Fruit fly (Drosophila melanogaster) whole organism, embryonic: Measurements from ENCODE around the gene CG10560.

Experiments
- Atf3 ChIP-seq: fragments of 200-800 bp; sonication (Bioruptor generic); optimal IDR thresholded peaks from 3 replicates; lab custom pipeline; 2016; ENCODE audit warnings: missing biosample characterization, missing genetic modification characterization
- Bdp1 ChIP-seq: fragments of 200-800 bp; sonication (Bioruptor generic); optimal IDR thresholded peaks from 3 replicates; lab custom pipeline; 2016; ENCODE audit warnings: missing biosample characterization, missing genetic modification characterization
- CG12769 ChIP-seq: fragments of 200-800 bp; sonication (Bioruptor generic); optimal IDR thresholded peaks from 2 replicates; lab custom pipeline; 2019; ENCODE audit warnings: missing biosample characterization, mild to moderate bottlenecking, missing genetic modification characterization, moderate library complexity
- CG17829 ChIP-seq: fragments of 200-800 bp; optimal IDR thresholded peaks from 2 replicates; lab custom pipeline; 2019; ENCODE audit warnings: missing biosample characterization, mild to moderate bottlenecking, missing genetic modification characterization, moderate library complexity
- CG30020 ChIP-seq: fragments of 200-800 bp; optimal IDR thresholded peaks from 2 replicates; lab custom pipeline; 2019; ENCODE audit warnings: missing biosample characterization, mild to moderate bottlenecking, missing genetic modification characterization, moderate library complexity
- CG30431 ChIP-seq: fragments of 200-800 bp; sonication (Bioruptor generic); optimal IDR thresholded peaks from 2 replicates; lab custom pipeline; 2017; ENCODE audit warnings: missing biosample characterization, missing genetic modification characterization
- CG31388 ChIP-seq: fragments of 200-800 bp; sonication (Bioruptor generic); optimal IDR thresholded peaks from 2 replicates; lab custom pipeline; 2016; ENCODE audit warnings: missing biosample characterization, missing genetic modification characterization
- CG33557 ChIP-seq: fragments of 200-800 bp; sonication (Bioruptor generic); optimal IDR thresholded peaks from 2 replicates; lab custom pipeline; 2019; ENCODE audit warnings: missing biosample characterization, mild to moderate bottlenecking, missing genetic modification characterization, moderate library complexity
- CG3407 ChIP-seq: fragments of 200-800 bp; sonication (Bioruptor generic); optimal IDR thresholded peaks from 2 replicates; lab custom pipeline; 2018; ENCODE audit warnings: missing biosample characterization, mild to moderate bottlenecking, missing genetic modification characterization
- CG4854 ChIP-seq: fragments of 200-800 bp; sonication (Bioruptor generic); optimal IDR thresholded peaks from 2 replicates; lab custom pipeline; 2016; ENCODE audit warnings: missing biosample characterization, missing genetic modification characterization, inconsistent platforms
- CG6254 ChIP-seq: fragments of 200-800 bp; sonication (Bioruptor generic); optimal IDR thresholded peaks from 3 replicates; lab custom pipeline; 2017; ENCODE audit warnings: mild to moderate bottlenecking, missing biosample characterization, missing genetic modification reagents, missing genetic modification characterization
- CG6654 ChIP-seq: fragments of 200-800 bp; sonication (Bioruptor generic); optimal IDR thresholded peaks from 2 replicates; lab custom pipeline; 2017; ENCODE audit warnings: missing biosample characterization, mild to moderate bottlenecking, missing genetic modification characterization
- CG6813 ChIP-seq: fragments of 200-800 bp; sonication (Bioruptor generic); optimal IDR thresholded peaks from 2 replicates; lab custom pipeline; 2017; ENCODE audit warnings: missing biosample characterization, missing genetic modification characterization, mild to moderate bottlenecking, moderate library complexity, missing genetic modification reagents
- CG7839 ChIP-seq: fragments of 200-800 bp; sonication (Bioruptor generic); optimal IDR thresholded peaks from 3 replicates; lab custom pipeline; 2018; ENCODE audit warnings: missing biosample characterization, mild to moderate bottlenecking, missing genetic modification characterization, moderate library complexity
- CG8281 ChIP-seq: fragments of 200-800 bp; sonication (Bioruptor generic); optimal IDR thresholded peaks from 2 replicates; lab custom pipeline; 2018; ENCODE audit warnings: missing biosample characterization, mild to moderate bottlenecking, missing genetic modification characterization, moderate library complexity
- CG9215 ChIP-seq: fragments of 200-800 bp; sonication (Bioruptor generic); IDR thresholded peaks from 2 replicates; pipeline ENCODE4 v1.3.6; 2022; ENCODE audit warnings: missing biosample characterization, missing genetic modification characterization
- CTCF ChIP-seq: fragments of 200-800 bp; sonication (Bioruptor generic); optimal IDR thresholded peaks from 2 replicates; lab custom pipeline; 2017; ENCODE audit warnings: missing biosample characterization, mild to moderate bottlenecking, missing genetic modification characterization, moderate library complexity
- CrebB ChIP-seq: fragments of 200-800 bp; sonication (Bioruptor generic); optimal IDR thresholded peaks from 3 replicates; lab custom pipeline; 2018; ENCODE audit warnings: missing biosample characterization, mild to moderate bottlenecking, missing genetic modification characterization
- Dip2 ChIP-seq: fragments of 200-800 bp; sonication (Bioruptor generic); IDR thresholded peaks from 2 replicates; pipeline ENCODE4 v1.3.6; 2022; ENCODE audit warnings: missing biosample characterization, missing genetic modification characterization
- Doc2 ChIP-seq: fragments of 200-800 bp; sonication (Bioruptor generic); IDR thresholded peaks from 2 replicates; pipeline ENCODE4 v1.3.6; 2022; ENCODE audit warnings: missing biosample characterization, missing genetic modification characterization
- Doc3 ChIP-seq: fragments of 200-800 bp; sonication (Bioruptor generic); IDR thresholded peaks from 3 replicates; pipeline ENCODE4 v1.3.6; 2022; ENCODE audit warnings: missing biosample characterization, missing genetic modification characterization; ENCODE audit not compliant: partially characterized antibody
- Dp ChIP-seq: fragments of 200-800 bp; sonication (Bioruptor generic); optimal IDR thresholded peaks from 2 replicates; lab custom pipeline; 2018; ENCODE audit warnings: missing biosample characterization, mild to moderate bottlenecking, missing genetic modification characterization, moderate library complexity
- Fer1 ChIP-seq: fragments of 200-800 bp; sonication (Bioruptor generic); optimal IDR thresholded peaks from 2 replicates; lab custom pipeline; 2017; ENCODE audit warnings: missing biosample characterization, mild to moderate bottlenecking, missing genetic modification characterization
- Fer3 ChIP-seq: fragments of 200-800 bp; sonication (Bioruptor generic); optimal IDR thresholded peaks from 2 replicates; lab custom pipeline; 2018; ENCODE audit warnings: missing biosample characterization, mild to moderate bottlenecking, missing genetic modification characterization, moderate library complexity
- H2.0 ChIP-seq: fragments of 200-800 bp; sonication (Bioruptor generic); IDR thresholded peaks from 2 replicates; pipeline ENCODE4 v1.3.6; 2022; ENCODE audit warnings: missing biosample characterization, missing genetic modification characterization
- Med ChIP-seq: fragments of 200-800 bp; sonication (Bioruptor generic); peaks from one replicate; lab custom pipeline; 2016; ENCODE audit warnings: missing biosample characterization, missing genetic modification characterization, mild to moderate bottlenecking, inconsistent platforms, moderate library complexity
- Pdp1 ChIP-seq, 2 experiments: fragments of 200-800 bp; sonication (Bioruptor generic); optimal IDR thresholded peaks; 3 replicates each; lab custom pipeline; 2016; ENCODE audit warnings: missing biosample characterization in 2 of 2, missing genetic modification characterization in 2 of 2, mild to moderate bottlenecking in 1 of 2, moderate library complexity in 1 of 2
- Stat92E ChIP-seq, 3 experiments: fragments of >200 bp in 2 of 3; fragments of 200-800 bp in 1 of 3; sonication (Bioruptor generic) in 1 of 3; optimal IDR thresholded peaks; 2 replicates each; lab custom pipeline; 2017 to 2019; ENCODE audit warnings: missing biosample characterization in 3 of 3, missing genetic modification characterization in 3 of 3, mild to moderate bottlenecking in 1 of 3, moderate library complexity in 1 of 3
- YL-1 ChIP-seq: fragments of 200-800 bp; sonication (Bioruptor generic); optimal IDR thresholded peaks from 3 replicates; lab custom pipeline; 2017; ENCODE audit warnings: missing biosample characterization, mild to moderate bottlenecking, missing genetic modification characterization
- az2 ChIP-seq: fragments of 200-800 bp; sonication (Bioruptor generic); optimal IDR thresholded peaks from 3 replicates; lab custom pipeline; 2016; ENCODE audit warnings: missing biosample characterization, missing genetic modification characterization
- bcd ChIP-seq: fragments of 200-800 bp; sonication (Bioruptor generic); optimal IDR thresholded peaks from 2 replicates; lab custom pipeline; 2017; ENCODE audit warnings: missing biosample characterization, mild to moderate bottlenecking, missing genetic modification characterization
- cad ChIP-seq: fragments of >200 bp; optimal IDR thresholded peaks from 2 replicates; lab custom pipeline; 2017; ENCODE audit warnings: missing biosample characterization, missing genetic modification characterization
- da ChIP-seq: fragments of 200-800 bp; sonication (Bioruptor generic); optimal IDR thresholded peaks from 2 replicates; lab custom pipeline; 2016; ENCODE audit warnings: missing biosample characterization, missing genetic modification characterization
- dm ChIP-seq: fragments of 200-800 bp; sonication (Bioruptor generic); optimal IDR thresholded peaks from 3 replicates; lab custom pipeline; 2016; ENCODE audit warnings: missing biosample characterization, missing genetic modification characterization
- dpn ChIP-seq, 2 experiments: fragments of 200-800 bp; sonication (Bioruptor generic); optimal IDR thresholded peaks; 3 replicates each; lab custom pipeline; 2016; ENCODE audit warnings: missing biosample characterization in 2 of 2, missing genetic modification characterization in 2 of 2
- h ChIP-seq: fragments of >200 bp; optimal IDR thresholded peaks from 2 replicates; lab custom pipeline; 2017
- ham ChIP-seq: fragments of 200-800 bp; sonication (Bioruptor generic); IDR thresholded peaks from 2 replicates; pipeline ENCODE4 v1.3.6; 2022; ENCODE audit warnings: missing biosample characterization, missing genetic modification characterization
- insv ChIP-seq, 2 experiments: fragments of 200-800 bp; sonication (Bioruptor generic); optimal IDR thresholded peaks; 3 replicates each; lab custom pipeline; 2016 to 2018; ENCODE audit warnings: missing biosample characterization in 2 of 2, missing genetic modification characterization in 2 of 2
- lov ChIP-seq, 2 experiments: fragments of 200-800 bp in 1 of 2; fragments of >200 bp in 1 of 2; sonication (Bioruptor generic) in 1 of 2; IDR thresholded peaks in 1 of 2; optimal IDR thresholded peaks in 1 of 2; 2 replicates in 1 of 2; 3 replicates in 1 of 2; pipeline versions ENCODE4 v1.3.6 to Lab custom; 2017 to 2022; ENCODE audit warnings: missing biosample characterization in 1 of 2, missing genetic modification characterization in 1 of 2
- nerfin-2 ChIP-seq: fragments of 200-800 bp; sonication (Bioruptor generic); IDR thresholded peaks from 2 replicates; pipeline ENCODE4 v1.3.6; 2022; ENCODE audit warnings: missing biosample characterization, missing genetic modification characterization; ENCODE audit not compliant: partially characterized antibody
- p53 ChIP-seq: fragments of 200-800 bp; sonication (Bioruptor generic); optimal IDR thresholded peaks from 2 replicates; lab custom pipeline; 2016; ENCODE audit warnings: missing biosample characterization, missing genetic modification characterization
- phol ChIP-seq: fragments of 200-800 bp; sonication (Bioruptor generic); optimal IDR thresholded peaks from 3 replicates; lab custom pipeline; 2018; ENCODE audit warnings: missing biosample characterization, mild to moderate bottlenecking, missing genetic modification characterization, moderate library complexity
- prd ChIP-seq, 3 experiments: fragments of >200 bp in 2 of 3; fragments of 200-800 bp in 1 of 3; sonication (Bioruptor generic) in 1 of 3; optimal IDR thresholded peaks in 2 of 3; IDR thresholded peaks in 1 of 3; 2 replicates in 2 of 3; 3 replicates in 1 of 3; pipeline versions ENCODE4 v1.3.6 to Lab custom; 2017 to 2022; ENCODE audit warnings: missing biosample characterization in 1 of 3, missing genetic modification characterization in 1 of 3
- sim ChIP-seq: fragments of 200-800 bp; sonication (Bioruptor generic); IDR thresholded peaks from 2 replicates; pipeline ENCODE4 v1.3.6; 2022; ENCODE audit warnings: missing biosample characterization, missing genetic modification characterization
- sima ChIP-seq: fragments of 200-800 bp; sonication (Bioruptor generic); optimal IDR thresholded peaks from 2 replicates; lab custom pipeline; 2016; ENCODE audit warnings: missing biosample characterization, missing genetic modification characterization
- sob ChIP-seq: fragments of 200-800 bp; sonication (Bioruptor generic); IDR thresholded peaks from 2 replicates; pipeline ENCODE4 v1.3.6; 2022; ENCODE audit warnings: missing biosample characterization, missing genetic modification characterization
- ssp ChIP-seq: fragments of 200-800 bp; sonication (Bioruptor generic); IDR thresholded peaks from 2 replicates; pipeline ENCODE4 v1.3.6; 2022; ENCODE audit warnings: missing biosample characterization, missing genetic modification characterization
- trem ChIP-seq: fragments of 200-800 bp; optimal IDR thresholded peaks from 3 replicates; lab custom pipeline; 2019; ENCODE audit warnings: missing biosample characterization, mild to moderate bottlenecking, missing genetic modification characterization, moderate library complexity
- usp ChIP-seq: fragments of >200 bp; optimal IDR thresholded peaks from 2 replicates; lab custom pipeline; 2017; ENCODE audit warnings: missing biosample characterization, missing genetic modification characterization
- vnd ChIP-seq: fragments of 200-800 bp; sonication (Bioruptor generic); IDR thresholded peaks from 3 replicates; pipeline ENCODE4 v1.3.6; 2022; ENCODE audit warnings: missing biosample characterization, missing genetic modification characterization; ENCODE audit not compliant: partially characterized antibody
- z ChIP-seq: fragments of 200-800 bp; sonication (Bioruptor generic); IDR thresholded peaks from 3 replicates; pipeline ENCODE4 v1.3.6; 2022; ENCODE audit warnings: missing biosample characterization, missing genetic modification characterization

The CG10560 gene

dm6 chr3R:25281165-25281564 lies 38.7 kb downstream of the CG10560 start, which contains the start of gene CG11892 (continued):
- TF ChIP-seq CG17829 (tag; lab: Kevin White, UChicago) (no peak), CG30431 (GFP tag; lab: Kevin White, UChicago) (no peak), vnd (GFP tag; lab: Robert Waterston, UW) (no peak), Dp (no peak), CG6813 (GFP tag; lab: Kevin White, UChicago) (no peak), CG33557 (GFP tag; lab: Kevin White, UChicago) (no peak), Atf3 (GFP tag; lab: Kevin White, UChicago) (no peak), CG6654 (GFP tag; lab: Kevin White, UChicago) (no peak), ssp (GFP tag; lab: Robert Waterston, UW) (no peak), Med (no peak), cad (no peak), usp (GFP tag; lab: Kevin White, UChicago) (no peak), CG9215 (GFP tag; lab: Robert Waterston, UW) (no peak), Fer3 (tag; lab: Kevin White, UChicago) (peak; percentile 56), insv (GFP tag; optimal IDR thresholded peaks at IDR 0.05; lab: Kevin White, UChicago) (no peak), CG3407 (peak; percentile 42), Bdp1 (GFP tag; lab: Kevin White, UChicago) (no peak), az2 (no peak), prd (optimal IDR thresholded peaks at IDR 0.05; lab: Kevin White, UChicago) (no peak), prd (GFP tag; IDR thresholded peaks at IDR 0.05; lab: Robert Waterston, UW) (no peak), z (GFP tag; lab: Robert Waterston, UW) (no peak), CG31388 (no peak), p53 (GFP tag; lab: Kevin White, UChicago) (no peak), trem (tag; lab: Kevin White, UChicago) (no peak), CG12769 (tag; lab: Kevin White, UChicago) (peak; percentile 87), h (lab: Kevin White, UChicago) (no peak), Dip2 (no peak), Stat92E (GFP tag; optimal IDR thresholded peaks at IDR 0.05; lab: Kevin White, UChicago) (no peak), bcd (GFP tag; lab: Kevin White, UChicago) (peak; percentile 20), da (GFP tag; lab: Kevin White, UChicago) (no peak), lov (optimal IDR thresholded peaks at IDR 0.05; lab: Kevin White, UChicago) (no peak), lov (GFP tag; IDR thresholded peaks at IDR 0.05; lab: Robert Waterston, UW) (no peak), Fer1 (GFP tag; lab: Kevin White, UChicago) (peak; percentile 74), phol (no peak), sob (no peak; the same call in 1 of the 2 replicates), sim (GFP tag; lab: Robert Waterston, UW) (no peak), H2.0 (GFP tag; lab: Robert Waterston, UW) (no peak), sima (GFP tag; lab: Kevin White, UChicago) (no peak), YL-1 (GFP tag; lab: Kevin White, UChicago) (peak; percentile 6), nerfin-2 (no peak), Doc3 (GFP tag; lab: Robert Waterston, UW) (no peak), CG6254 (GFP tag; lab: Kevin White, UChicago) (no peak), CG4854 (GFP tag; lab: Kevin White, UChicago) (no peak), dpn (GFP tag; optimal IDR thresholded peaks at IDR 0.05; lab: Kevin White, UChicago) (no peak), CG30020 (no peak), CG8281 (tag; lab: Kevin White, UChicago) (peak; percentile 19), dm (GFP tag; lab: Kevin White, UChicago) (no peak), Doc2 (no peak), CrebB (tag; lab: Kevin White, UChicago) (peak; percentile 66), CTCF (GFP tag; lab: Kevin White, UChicago) (no peak), CG7839 (no peak), Pdp1 (GFP tag; optimal IDR thresholded peaks at IDR 0.05; lab: Kevin White, UChicago) (no peak), ham (no peak)
